Worm (Caenorhabditis elegans) whole organism, early embryonic: ENCODE measurements around the gene rpl-26.

Source experiments
- B0310.2 ChIP-seq: sonication (generic microtip); optimal IDR thresholded peaks from 2 replicates; lab custom pipeline; 2016; ENCODE audit warnings: mild to moderate bottlenecking, missing genetic modification characterization, missing compliant biosample characterization
- F13C5.2 ChIP-seq: sonication (generic microtip); optimal IDR thresholded peaks from 2 replicates; lab custom pipeline; 2017; ENCODE audit warnings: mild to moderate bottlenecking, missing genetic modification characterization, inconsistent platforms, missing compliant biosample characterization
- aly-1 ChIP-seq: sonication (generic microtip); optimal IDR thresholded peaks from 2 replicates; lab custom pipeline; 2016; ENCODE audit warnings: missing genetic modification characterization, missing compliant biosample characterization
- ama-1 ChIP-seq: fragments of 150-350 bp; optimal IDR thresholded peaks from 2 replicates; lab custom pipeline; 2014
- ceh-13 ChIP-seq: fragments of 200-800 bp; sonication (Bioruptor generic); optimal IDR thresholded peaks from 2 replicates; lab custom pipeline; 2018; ENCODE audit warnings: mild to moderate bottlenecking, missing genetic modification characterization, missing compliant biosample characterization
- ceh-36 ChIP-seq: sonication (generic microtip); optimal IDR thresholded peaks from 2 replicates; lab custom pipeline; 2016; ENCODE audit warnings: missing genetic modification characterization, inconsistent platforms, missing compliant biosample characterization
- ets-7 ChIP-seq: sonication (generic microtip); optimal IDR thresholded peaks from 2 replicates; lab custom pipeline; 2016; ENCODE audit warnings: missing genotype, missing genetic modification characterization, missing compliant biosample characterization
- flt-1 ChIP-seq: fragments of 200-800 bp; sonication (Bioruptor generic); IDR thresholded peaks from 2 replicates; pipeline ENCODE4 v1.3.6; 2022; ENCODE audit warnings: missing genetic modification characterization, missing compliant biosample characterization
- hmbx-1 ChIP-seq: sonication (generic microtip); optimal IDR thresholded peaks from 2 replicates; lab custom pipeline; 2016; ENCODE audit warnings: mild to moderate bottlenecking, missing genetic modification characterization, missing compliant biosample characterization
- hmg-4 ChIP-seq: fragments of 200-800 bp; sonication (Bioruptor generic); optimal IDR thresholded peaks from 2 replicates; lab custom pipeline; 2018; ENCODE audit warnings: mild to moderate bottlenecking, missing genetic modification characterization, missing compliant biosample characterization
- hnd-1 ChIP-seq: sonication (generic microtip); optimal IDR thresholded peaks from 2 replicates; lab custom pipeline; 2016; ENCODE audit warnings: missing genetic modification characterization, missing compliant biosample characterization
- pes-1 ChIP-seq: fragments of 200-800 bp; sonication (Bioruptor generic); IDR thresholded peaks from 2 replicates; pipeline ENCODE4 v1.3.6; 2022; ENCODE audit warnings: missing genetic modification reagents, missing genetic modification characterization, missing compliant biosample characterization
- scrt-1 ChIP-seq: fragments of 200-800 bp; sonication (Bioruptor generic); IDR thresholded peaks from 2 replicates; pipeline ENCODE4 v1.3.6; 2022; ENCODE audit warnings: missing genetic modification characterization, missing compliant biosample characterization
- sea-1 ChIP-seq: fragments of 200-800 bp; sonication (Bioruptor generic); conservative IDR thresholded peaks from 2 replicates; pipeline ENCODE4 v1.3.6; 2022; ENCODE audit warnings: missing genetic modification characterization, missing compliant biosample characterization
- tbx-11 ChIP-seq: fragments of 200-800 bp; sonication (Bioruptor generic); IDR thresholded peaks from 2 replicates; pipeline ENCODE4 v1.3.6; 2022; ENCODE audit warnings: missing genetic modification characterization, missing compliant biosample characterization
- tbx-37 ChIP-seq: fragments of 200-800 bp; sonication (Bioruptor generic); conservative IDR thresholded peaks from 2 replicates; pipeline ENCODE4 v1.3.6; 2022; ENCODE audit warnings: missing genetic modification reagents, missing genetic modification characterization, missing compliant biosample characterization
- tra-4 ChIP-seq: sonication (generic microtip); optimal IDR thresholded peaks from 2 replicates; lab custom pipeline; 2017; ENCODE audit warnings: missing genetic modification characterization, missing compliant biosample characterization

The rpl-26 gene

ce11 chrII:8590684-8591083 lies 11.9 kb upstream of the rpl-26 start, which contains the start of gene aptf-4:
Gene aptf-4, plus strand, starts transcription at chrII:8590984.
- TF ChIP-seq B0310.2 (tag; lab: Kevin White, UChicago) (no peak), flt-1 (no peak), tbx-37 (GFP tag; lab: Robert Waterston, UW) (no peak), tbx-11 (GFP tag; lab: Robert Waterston, UW) (no peak), pes-1 (GFP tag; lab: Robert Waterston, UW) (no peak), F13C5.2 (tag; lab: Kevin White, UChicago) (no peak), scrt-1 (GFP tag; lab: Robert Waterston, UW) (no peak), ama-1 (lab: Kevin White, UChicago) (no peak), ceh-36 (tag; lab: Kevin White, UChicago) (no peak), hnd-1 (tag; lab: Kevin White, UChicago) (no peak), hmg-4 (GFP tag; lab: Kevin White, UChicago) (no peak), aly-1 (tag; lab: Kevin White, UChicago) (no peak), ets-7 (tag; lab: Kevin White, UChicago) (no peak), tra-4 (tag; lab: Kevin White, UChicago) (no peak), sea-1 (no peak), hmbx-1 (tag; lab: Kevin White, UChicago) (no peak), ceh-13 (GFP tag; lab: Kevin White, UChicago) (no peak)

ce11 chrII:8593840-8594625 lies 8.6 kb upstream of the rpl-26 start, which contains the start of gene aptf-3:
Gene aptf-3, plus strand, starts transcription at chrII:8594190.
- TF ChIP-seq aly-1 (tag; lab: Kevin White, UChicago) (no peak), sea-1 (no peak), ama-1 (lab: Kevin White, UChicago) (no peak), pes-1 (GFP tag; lab: Robert Waterston, UW) (no peak), tbx-11 (GFP tag; lab: Robert Waterston, UW) (no peak)

DNA sequence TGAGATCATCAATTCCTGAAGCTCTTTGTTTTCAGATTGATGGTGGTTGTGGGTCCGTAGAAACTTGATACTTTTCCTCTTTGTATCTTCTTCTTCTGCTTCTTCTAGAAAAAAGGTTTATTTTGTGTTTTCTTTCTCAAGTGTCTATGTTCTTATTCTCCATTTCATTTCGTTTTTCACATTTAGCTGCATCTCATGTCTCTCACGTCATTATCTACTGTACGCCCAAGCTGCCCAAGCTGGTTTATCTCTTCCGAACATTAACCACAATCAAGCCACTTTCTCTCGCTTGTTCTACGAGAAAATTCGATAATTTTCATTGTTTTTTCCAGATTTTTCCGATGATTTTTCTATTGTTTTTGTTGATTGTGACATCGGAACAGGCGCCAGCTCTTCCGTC lies 3.4 kb upstream of the rpl-26 start, which contains the start of gene F28C6.5:
F28C6.5 (plus strand) TSS at position 301 of the 400 bp plus-strand sequence.
- TF ChIP-seq pes-1 (GFP tag; lab: Robert Waterston, UW) = no peak
- no peak for TF ChIP-seq hnd-1 (tag; lab: Kevin White, UChicago)
- no peak for TF ChIP-seq ceh-36 (tag; lab: Kevin White, UChicago)
- TF ChIP-seq tbx-37 (GFP tag; lab: Robert Waterston, UW) = no peak
- no peak for TF ChIP-seq B0310.2 (tag; lab: Kevin White, UChicago)
- TF ChIP-seq hmg-4 (GFP tag; lab: Kevin White, UChicago) = no peak

- no peak for TF ChIP-seq tbx-37 (GFP tag; lab: Robert Waterston, UW)
- no peak for TF ChIP-seq F13C5.2 (tag; lab: Kevin White, UChicago)
- no peak for TF ChIP-seq pes-1 (GFP tag; lab: Robert Waterston, UW)
- no peak for TF ChIP-seq B0310.2 (tag; lab: Kevin White, UChicago)
- no peak for TF ChIP-seq tra-4 (tag; lab: Kevin White, UChicago)
- no peak for TF ChIP-seq ceh-36 (tag; lab: Kevin White, UChicago)
- no peak for TF ChIP-seq flt-1
- no peak for TF ChIP-seq sea-1
- TF ChIP-seq ets-7 (tag; lab: Kevin White, UChicago) = no peak
These were observed 2.4 kb upstream of the rpl-26 start, which contains the start of gene pigg-1 for ce11 chrII:8600165-8600564. Gene pigg-1, minus strand, starts transcription at chrII:8600265.

ce11 chrII:8603567-8604359 lies 1.2 kb downstream of the rpl-26 start, which contains the start of gene suf-1:
Gene suf-1, plus strand, starts transcription at chrII:8603846.
- TF ChIP-seq tbx-11 (GFP tag; lab: Robert Waterston, UW) (no peak), ama-1 (lab: Kevin White, UChicago) (peak; percentile 71)

- TF ChIP-seq scrt-1 (GFP tag; lab: Robert Waterston, UW) = no peak
- no peak for TF ChIP-seq hmbx-1 (tag; lab: Kevin White, UChicago)
- TF ChIP-seq F13C5.2 (tag; lab: Kevin White, UChicago) = no peak
These were observed 4.0 kb downstream of the rpl-26 start, which contains the start of gene F28C6.8 for ce11 chrII:8606549-8606948. Gene F28C6.8, plus strand, starts transcription at chrII:8606849.

DNA sequence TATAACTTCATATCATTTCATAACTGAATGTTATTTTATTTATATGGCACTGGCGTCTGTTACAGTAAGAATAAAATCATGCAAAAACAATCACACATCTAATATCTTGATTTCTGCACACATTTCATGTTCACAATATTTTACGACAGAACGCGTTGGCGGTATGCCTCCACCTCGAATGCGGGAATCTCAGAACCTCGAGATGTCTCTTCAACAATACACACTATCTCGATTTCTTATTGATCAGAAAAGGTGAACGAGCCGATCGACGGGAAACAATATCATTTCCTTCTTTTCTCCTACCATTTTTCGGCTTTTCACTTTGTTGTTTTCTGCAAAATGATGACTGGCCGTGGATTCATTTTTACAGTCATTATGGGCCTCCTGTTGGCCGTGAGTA lies 5.1 kb downstream of the rpl-26 start, which contains the start of gene F28C6.10:
F28C6.10 (plus strand) TSS at position 301 of the 400 bp plus-strand sequence.
- TF ChIP-seq F13C5.2 (tag; lab: Kevin White, UChicago) (no peak), hnd-1 (tag; lab: Kevin White, UChicago) (no peak), aly-1 (tag; lab: Kevin White, UChicago) (no peak), scrt-1 (GFP tag; lab: Robert Waterston, UW) (no peak), hmbx-1 (tag; lab: Kevin White, UChicago) (no peak), sea-1 (no peak), ceh-13 (GFP tag; lab: Kevin White, UChicago) (no peak), ets-7 (tag; lab: Kevin White, UChicago) (no peak), tra-4 (tag; lab: Kevin White, UChicago) (no peak), flt-1 (no peak), pes-1 (GFP tag; lab: Robert Waterston, UW) (no peak), tbx-11 (GFP tag; lab: Robert Waterston, UW) (no peak), tbx-37 (GFP tag; lab: Robert Waterston, UW) (no peak), hmg-4 (GFP tag; lab: Kevin White, UChicago) (no peak), ceh-36 (tag; lab: Kevin White, UChicago) (no peak)
